Fruit fly (Drosophila melanogaster) S2 (cell line): ENCODE measurements around the gene CG10232.

Experiments used
- CG8478 ChIP-seq: fragments of >200 bp; optimal IDR thresholded peaks from 2 replicates; lab custom pipeline; 2018
- CTCF ChIP-seq, 2 experiments: fragments of >200 bp; optimal IDR thresholded peaks; 2 replicates each; lab custom pipeline; 2018

dm6 chr3R:23723381-23724034, 2.1 kb upstream of the CG10232 start:
- TF ChIP-seq CTCF (optimal IDR thresholded peaks at IDR 0.05; lab: Kevin White, UChicago) (no peak), CG8478 (lab: Kevin White, UChicago) (no peak)
